Fruit fly (Drosophila melanogaster) Kc167 (cell line): Measurements from ENCODE around the gene Bem46.

Experiments
- Myc ChIP-seq: fragments of >200 bp; optimal IDR thresholded peaks from 2 replicates; lab custom pipeline; 2017; ENCODE audit warnings: missing external identifiers
- Sin3A ChIP-seq: fragments of >200 bp; optimal IDR thresholded peaks from 2 replicates; lab custom pipeline; 2018; ENCODE audit warnings: missing external identifiers
- h ChIP-seq: fragments of >200 bp; optimal IDR thresholded peaks from 3 replicates; lab custom pipeline; 2018; ENCODE audit warnings: missing external identifiers
- insv ChIP-seq: fragments of >200 bp; optimal IDR thresholded peaks from 3 replicates; lab custom pipeline; 2018; ENCODE audit warnings: missing external identifiers
- psq ChIP-seq: fragments of >200 bp; optimal IDR thresholded peaks from 2 replicates; lab custom pipeline; 2017; ENCODE audit warnings: missing external identifiers
- ttk ChIP-seq: sonication (Bioruptor generic); optimal IDR thresholded peaks from 2 replicates; lab custom pipeline; 2017; ENCODE audit warnings: missing external identifiers

Bem46 gene

dm6 chr2L:3030350-3030749 is 42.4 kb downstream of the Bem46 start, which contains the start of gene GABPI:
GABPI (plus strand) TSS chr2L:3030539.
- TF ChIP-seq insv (lab: Kevin White, UChicago) (no peak), h (lab: Kevin White, UChicago) (no peak), psq (lab: Kevin White, UChicago) (no peak), Sin3A (lab: Kevin White, UChicago) (no peak), Myc (lab: Kevin White, UChicago) (no peak), ttk (lab: Kevin White, UChicago) (no peak)

dm6 chr2L:3034969-3035368 is 47.1 kb downstream of the Bem46 start, which contains the start of gene CG17258:
CG17258 (minus strand) TSS chr2L:3035348.
- TF ChIP-seq ttk (lab: Kevin White, UChicago) (no peak), psq (lab: Kevin White, UChicago) (no peak), Sin3A (lab: Kevin White, UChicago) (no peak), Myc (lab: Kevin White, UChicago) (no peak), insv (lab: Kevin White, UChicago) (no peak), h (lab: Kevin White, UChicago) (no peak)

dm6 chr2L:3037153-3037579 is 49.2 kb downstream of the Bem46 start, which contains the start of the genes CG17260 and SerRS:
CG17260 (plus strand) TSS chr2L:3037230.
SerRS (minus strand) TSS chr2L:3037403.
- no peak for TF ChIP-seq Sin3A (lab: Kevin White, UChicago)
- no peak for TF ChIP-seq h (lab: Kevin White, UChicago)
- TF ChIP-seq ttk (lab: Kevin White, UChicago): no peak
- TF ChIP-seq Myc (lab: Kevin White, UChicago): no peak
- no peak for TF ChIP-seq insv (lab: Kevin White, UChicago)
- no peak for TF ChIP-seq psq (lab: Kevin White, UChicago)
